Fruit fly (Drosophila melanogaster) whole organism, prepupa: ENCODE data around the gene CG9297.

Source experiments
- Blimp-1 ChIP-seq: fragments of 200-800 bp; sonication (Bioruptor generic); optimal IDR thresholded peaks from 3 replicates; lab custom pipeline; 2017; ENCODE audit warnings: missing biosample characterization, missing genetic modification characterization, mild to moderate bottlenecking, moderate library complexity, missing genetic modification reagents
- CG10631 ChIP-seq: fragments of 200-800 bp; sonication (Bioruptor generic); optimal IDR thresholded peaks from 2 replicates; lab custom pipeline; 2016; ENCODE audit warnings: missing biosample characterization, missing genetic modification characterization
- CG10669 ChIP-seq: fragments of 200-800 bp; sonication (Bioruptor generic); optimal IDR thresholded peaks from 3 replicates; lab custom pipeline; 2018; ENCODE audit warnings: missing biosample characterization, mild to moderate bottlenecking, missing genetic modification characterization, moderate library complexity
- CG11294 ChIP-seq: fragments of 200-800 bp; sonication (Bioruptor generic); IDR thresholded peaks from 2 replicates; pipeline ENCODE4 v1.3.6; 2022; ENCODE audit warnings: missing biosample characterization, missing genetic modification characterization
- CG11762 ChIP-seq: fragments of 200-800 bp; sonication (Bioruptor generic); optimal IDR thresholded peaks from 3 replicates; lab custom pipeline; 2016; ENCODE audit warnings: missing biosample characterization, missing genetic modification characterization; ENCODE audit not compliant: insufficient read depth
- CG11902 ChIP-seq: fragments of 200-800 bp; sonication (Bioruptor generic); optimal IDR thresholded peaks from 3 replicates; lab custom pipeline; 2016; ENCODE audit warnings: missing biosample characterization, missing genetic modification characterization
- CG15336 ChIP-seq: fragments of 200-800 bp; sonication (Bioruptor generic); IDR thresholded peaks from 2 replicates; pipeline ENCODE4 v1.3.6; 2022; ENCODE audit warnings: missing biosample characterization, missing genetic modification characterization
- CG1621 ChIP-seq: fragments of 200-800 bp; sonication (Bioruptor generic); optimal IDR thresholded peaks from 3 replicates; lab custom pipeline; 2018; ENCODE audit warnings: missing biosample characterization, mild to moderate bottlenecking, missing genetic modification characterization
- CG16779 ChIP-seq: fragments of 200-800 bp; sonication (Bioruptor generic); optimal IDR thresholded peaks from 3 replicates; lab custom pipeline; 2017; ENCODE audit warnings: missing biosample characterization, mild to moderate bottlenecking, missing genetic modification characterization
- CG32006 ChIP-seq: fragments of 200-800 bp; sonication (Bioruptor generic); optimal IDR thresholded peaks from 3 replicates; lab custom pipeline; 2017; ENCODE audit warnings: missing biosample characterization, mild to moderate bottlenecking, missing genetic modification characterization
- CG34406 ChIP-seq: fragments of 200-800 bp; sonication (Bioruptor generic); optimal IDR thresholded peaks from 3 replicates; lab custom pipeline; 2016; ENCODE audit warnings: missing biosample characterization, missing genetic modification characterization
- CG4318 ChIP-seq: fragments of 200-800 bp; sonication (Bioruptor generic); optimal IDR thresholded peaks from 3 replicates; lab custom pipeline; 2017; ENCODE audit warnings: missing biosample characterization, mild to moderate bottlenecking, missing genetic modification characterization
- CG6163 ChIP-seq: fragments of 200-800 bp; sonication (Bioruptor generic); IDR thresholded peaks from 3 replicates; pipeline ENCODE4 v1.3.6; 2022; ENCODE audit warnings: missing biosample characterization, missing genetic modification characterization
- CG6276 ChIP-seq: fragments of 200-800 bp; sonication (Bioruptor generic); optimal IDR thresholded peaks from 2 replicates; lab custom pipeline; 2017; ENCODE audit warnings: missing biosample characterization, mild to moderate bottlenecking, missing genetic modification characterization
- CG6792 ChIP-seq: fragments of 200-800 bp; sonication (Bioruptor generic); optimal IDR thresholded peaks from 3 replicates; lab custom pipeline; 2016; ENCODE audit warnings: missing biosample characterization, missing genetic modification characterization
- CG6808 ChIP-seq: fragments of 200-800 bp; sonication (Bioruptor generic); optimal IDR thresholded peaks from 3 replicates; lab custom pipeline; 2017; ENCODE audit warnings: missing biosample characterization, missing genetic modification characterization, mild to moderate bottlenecking, moderate library complexity, missing genetic modification reagents
- CG9139 ChIP-seq: fragments of 200-800 bp; sonication (Bioruptor generic); optimal IDR thresholded peaks from 3 replicates; lab custom pipeline; 2017; ENCODE audit warnings: missing biosample characterization, mild to moderate bottlenecking, missing genetic modification characterization
- Eip78C ChIP-seq: fragments of 200-800 bp; sonication (Bioruptor generic); peaks from one replicate; lab custom pipeline; 2016; ENCODE audit warnings: missing biosample characterization, missing genetic modification characterization
- Eip93F ChIP-seq: fragments of 200-800 bp; sonication (Bioruptor generic); optimal IDR thresholded peaks from 2 replicates; lab custom pipeline; 2016; ENCODE audit warnings: missing biosample characterization, mild to moderate bottlenecking, missing genetic modification characterization
- Ets96B ChIP-seq: fragments of 200-800 bp; optimal IDR thresholded peaks from 2 replicates; lab custom pipeline; 2019; ENCODE audit warnings: missing biosample characterization, mild to moderate bottlenecking, missing genetic modification characterization, moderate library complexity
- Gug ChIP-seq: fragments of 200-800 bp; sonication (Bioruptor generic); IDR thresholded peaks from 2 replicates; pipeline ENCODE4 v1.3.6; 2022; ENCODE audit warnings: missing biosample characterization, missing genetic modification characterization
- Hr4 ChIP-seq: fragments of 200-800 bp; sonication (Bioruptor generic); optimal IDR thresholded peaks from 3 replicates; lab custom pipeline; 2016; ENCODE audit warnings: missing biosample characterization, missing genetic modification characterization
- Lpt ChIP-seq: fragments of 200-800 bp; sonication (Bioruptor generic); optimal IDR thresholded peaks from 3 replicates; lab custom pipeline; 2016; ENCODE audit warnings: missing biosample characterization, missing genetic modification characterization
- Met ChIP-seq: fragments of 200-800 bp; sonication (Bioruptor generic); optimal IDR thresholded peaks from 3 replicates; lab custom pipeline; 2016; ENCODE audit warnings: missing biosample characterization, missing genetic modification characterization
- OdsH ChIP-seq: fragments of 200-800 bp; sonication (Bioruptor generic); optimal IDR thresholded peaks from 3 replicates; lab custom pipeline; 2016; ENCODE audit warnings: missing biosample characterization, missing genetic modification characterization
- Sox102F ChIP-seq: fragments of 200-800 bp; sonication (Bioruptor generic); optimal IDR thresholded peaks from 2 replicates; lab custom pipeline; 2016; ENCODE audit warnings: missing biosample characterization, mild to moderate bottlenecking, missing genetic modification characterization
- Sox14 ChIP-seq: fragments of 200-800 bp; sonication (Bioruptor generic); optimal IDR thresholded peaks from 3 replicates; lab custom pipeline; 2016; ENCODE audit warnings: missing biosample characterization, missing genetic modification characterization
- Sox15 ChIP-seq: fragments of 200-800 bp; sonication (Bioruptor generic); optimal IDR thresholded peaks from 3 replicates; lab custom pipeline; 2016; ENCODE audit warnings: missing biosample characterization, missing genetic modification characterization
- achi ChIP-seq: fragments of 200-800 bp; sonication (Bioruptor generic); optimal IDR thresholded peaks from 3 replicates; lab custom pipeline; 2016; ENCODE audit warnings: missing biosample characterization, missing genetic modification characterization
- acj6 ChIP-seq: fragments of 200-800 bp; sonication (Bioruptor generic); optimal IDR thresholded peaks from 3 replicates; lab custom pipeline; 2016; ENCODE audit warnings: missing biosample characterization, missing genetic modification characterization
- dac ChIP-seq: fragments of 200-800 bp; sonication (Bioruptor generic); optimal IDR thresholded peaks from 2 replicates; lab custom pipeline; 2017; ENCODE audit warnings: missing biosample characterization, mild to moderate bottlenecking, missing genetic modification characterization
- dsx ChIP-seq: fragments of 200-800 bp; optimal IDR thresholded peaks from 3 replicates; lab custom pipeline; 2019; ENCODE audit warnings: missing biosample characterization, mild to moderate bottlenecking, missing genetic modification characterization, moderate library complexity; ENCODE audit not compliant: poor library complexity, severe bottlenecking
- esn ChIP-seq: fragments of 200-800 bp; sonication (Bioruptor generic); optimal IDR thresholded peaks from 2 replicates; lab custom pipeline; 2016; ENCODE audit warnings: missing biosample characterization, mild to moderate bottlenecking, missing genetic modification characterization, moderate library complexity
- fd59A ChIP-seq: fragments of 200-800 bp; sonication (Bioruptor generic); optimal IDR thresholded peaks from 2 replicates; lab custom pipeline; 2017; ENCODE audit warnings: missing biosample characterization, mild to moderate bottlenecking, missing genetic modification characterization, missing genetic modification reagents
- fd85E ChIP-seq: fragments of 200-800 bp; sonication (Bioruptor generic); optimal IDR thresholded peaks from 3 replicates; lab custom pipeline; 2016; ENCODE audit warnings: missing biosample characterization, missing genetic modification characterization
- lz ChIP-seq: fragments of 200-800 bp; sonication (Bioruptor generic); optimal IDR thresholded peaks from 3 replicates; lab custom pipeline; 2016; ENCODE audit warnings: missing biosample characterization, missing genetic modification characterization
- pdm3 ChIP-seq: fragments of 200-800 bp; sonication (Bioruptor generic); optimal IDR thresholded peaks from 3 replicates; lab custom pipeline; 2016; ENCODE audit warnings: missing biosample characterization, missing genetic modification characterization
- spab ChIP-seq: fragments of 200-800 bp; sonication (Bioruptor generic); optimal IDR thresholded peaks from 2 replicates; lab custom pipeline; 2017; ENCODE audit warnings: missing biosample characterization, mild to moderate bottlenecking, missing genetic modification characterization, missing genetic modification reagents
- ss ChIP-seq, 2 experiments: fragments of 200-800 bp; sonication (Bioruptor generic); optimal IDR thresholded peaks; 2 replicates in 1 of 2; 3 replicates in 1 of 2; lab custom pipeline; 2017 to 2018; ENCODE audit warnings: mild to moderate bottlenecking in 2 of 2, missing biosample characterization in 2 of 2, missing genetic modification characterization in 2 of 2, moderate library complexity in 1 of 2
- svp ChIP-seq: fragments of 200-800 bp; sonication (Bioruptor generic); peaks from one replicate; lab custom pipeline; 2016; ENCODE audit warnings: missing biosample characterization, missing genetic modification characterization
- topi ChIP-seq: fragments of 200-800 bp; sonication (Bioruptor generic); optimal IDR thresholded peaks from 3 replicates; lab custom pipeline; 2016; ENCODE audit warnings: missing biosample characterization, missing genetic modification characterization
- vri ChIP-seq: fragments of 200-800 bp; sonication (Bioruptor generic); optimal IDR thresholded peaks from 3 replicates; lab custom pipeline; 2016; ENCODE audit warnings: missing biosample characterization, mild to moderate bottlenecking, missing genetic modification characterization

Gene CG9297

dm6 chr3R:13793105-13793978 is 22.0 kb downstream of the CG9297 start (continued):
- TF ChIP-seq achi (GFP tag; lab: Kevin White, UChicago) (peak; percentile 51), CG11762 (GFP tag; lab: Kevin White, UChicago) (peak; percentile 15), Eip78C (GFP tag; lab: Kevin White, UChicago) (peak; percentile 91), CG32006 (GFP tag; lab: Kevin White, UChicago) (peak; percentile 25), CG6276 (GFP tag; lab: Kevin White, UChicago) (no peak), CG15336 (GFP tag; lab: Robert Waterston, UW) (peak; percentile 70), CG16779 (no peak), CG10669 (GFP tag; lab: Kevin White, UChicago) (no peak), Eip93F (GFP tag; lab: Kevin White, UChicago) (peak; percentile 70), svp (GFP tag; lab: Kevin White, UChicago) (peak; percentile 98), CG6792 (GFP tag; lab: Kevin White, UChicago) (peak; percentile 72), CG34406 (peak; percentile 55), CG10631 (GFP tag; lab: Kevin White, UChicago) (peak; percentile 56), spab (GFP tag; lab: Kevin White, UChicago) (no peak), CG6808 (no peak), OdsH (GFP tag; lab: Kevin White, UChicago) (peak; percentile 63), lz (GFP tag; lab: Kevin White, UChicago) (peak; percentile 89), CG1621 (tag; lab: Kevin White, UChicago) (no peak), Hr4 (GFP tag; lab: Kevin White, UChicago) (peak; percentile 49), Lpt (GFP tag; lab: Kevin White, UChicago) (no peak), ss (GFP tag; optimal IDR thresholded peaks at IDR 0.05; lab: Kevin White, UChicago) (no peak), Blimp-1 (GFP tag; lab: Kevin White, UChicago) (peak; percentile 56), CG4318 (GFP tag; lab: Kevin White, UChicago) (no peak)

- TF ChIP-seq CG16779 (no peak), CG15336 (GFP tag; lab: Robert Waterston, UW) (peak; percentile 56), OdsH (GFP tag; lab: Kevin White, UChicago) (peak; percentile 80), CG34406 (peak; percentile 83), Met (GFP tag; lab: Kevin White, UChicago) (peak; percentile 85), CG9139 (GFP tag; lab: Kevin White, UChicago) (no peak), CG11294 (no peak), dac (GFP tag; lab: Kevin White, UChicago) (peak; percentile 32), dsx (GFP tag; lab: Kevin White, UChicago) (no peak), Gug (GFP tag; lab: Robert Waterston, UW) (no peak), Blimp-1 (GFP tag; lab: Kevin White, UChicago) (peak; percentile 66), CG10631 (GFP tag; lab: Kevin White, UChicago) (peak; percentile 56), pdm3 (GFP tag; lab: Kevin White, UChicago) (peak; percentile 64), CG32006 (GFP tag; lab: Kevin White, UChicago) (peak; percentile 68), CG10669 (GFP tag; lab: Kevin White, UChicago) (no peak), vri (GFP tag; lab: Kevin White, UChicago) (no peak), Lpt (GFP tag; lab: Kevin White, UChicago) (no peak), topi (GFP tag; lab: Kevin White, UChicago) (peak; percentile 83), acj6 (GFP tag; lab: Kevin White, UChicago) (peak; percentile 72), fd59A (no peak), Sox15 (GFP tag; lab: Kevin White, UChicago) (peak; percentile 55), spab (GFP tag; lab: Kevin White, UChicago) (no peak), lz (GFP tag; lab: Kevin White, UChicago) (peak; percentile 77), CG4318 (GFP tag; lab: Kevin White, UChicago) (peak; percentile 51), CG11762 (GFP tag; lab: Kevin White, UChicago) (peak; percentile 10), Hr4 (GFP tag; lab: Kevin White, UChicago) (peak; percentile 57), CG11902 (GFP tag; lab: Kevin White, UChicago) (peak; percentile 58), Eip78C (GFP tag; lab: Kevin White, UChicago) (peak; percentile 81), CG6163 (GFP tag; lab: Robert Waterston, UW) (peak; percentile 19; the same call in 2 of the 3 replicates), Sox14 (GFP tag; lab: Kevin White, UChicago) (peak; percentile 37), esn (GFP tag; lab: Kevin White, UChicago) (peak; percentile 87), Ets96B (no peak), fd85E (no peak), svp (GFP tag; lab: Kevin White, UChicago) (peak; percentile 69), Sox102F (GFP tag; lab: Kevin White, UChicago) (peak; percentile 84), CG1621 (tag; lab: Kevin White, UChicago) (no peak), ss (GFP tag; optimal IDR thresholded peaks at IDR 0.05; lab: Kevin White, UChicago) (no peak)
Observed at dm6 chr3R:13793979-13794665, 22.8 kb downstream of the CG9297 start.
